Worm (Caenorhabditis elegans) whole organism, early embryonic: Measurements from ENCODE around the gene F12D9.2.
"Not testable (repeated sequence)": the region's sequence is repeated elsewhere in the genome, so short reads cannot be mapped to it uniquely, and the experiment has no call there.

Source experiments
- B0310.2 ChIP-seq: sonication (generic microtip); optimal IDR thresholded peaks from 2 replicates; lab custom pipeline; 2016; ENCODE audit warnings: mild to moderate bottlenecking, missing genetic modification characterization, missing compliant biosample characterization
- F13C5.2 ChIP-seq: sonication (generic microtip); optimal IDR thresholded peaks from 2 replicates; lab custom pipeline; 2017; ENCODE audit warnings: mild to moderate bottlenecking, missing genetic modification characterization, inconsistent platforms, missing compliant biosample characterization
- aly-1 ChIP-seq: sonication (generic microtip); optimal IDR thresholded peaks from 2 replicates; lab custom pipeline; 2016; ENCODE audit warnings: missing genetic modification characterization, missing compliant biosample characterization
- ama-1 ChIP-seq: fragments of 150-350 bp; optimal IDR thresholded peaks from 2 replicates; lab custom pipeline; 2014
- ceh-13 ChIP-seq: fragments of 200-800 bp; sonication (Bioruptor generic); optimal IDR thresholded peaks from 2 replicates; lab custom pipeline; 2018; ENCODE audit warnings: mild to moderate bottlenecking, missing genetic modification characterization, missing compliant biosample characterization
- ceh-36 ChIP-seq: sonication (generic microtip); optimal IDR thresholded peaks from 2 replicates; lab custom pipeline; 2016; ENCODE audit warnings: missing genetic modification characterization, inconsistent platforms, missing compliant biosample characterization
- ets-7 ChIP-seq: sonication (generic microtip); optimal IDR thresholded peaks from 2 replicates; lab custom pipeline; 2016; ENCODE audit warnings: missing genotype, missing genetic modification characterization, missing compliant biosample characterization
- flt-1 ChIP-seq: fragments of 200-800 bp; sonication (Bioruptor generic); IDR thresholded peaks from 2 replicates; pipeline ENCODE4 v1.3.6; 2022; ENCODE audit warnings: missing genetic modification characterization, missing compliant biosample characterization
- hmbx-1 ChIP-seq: sonication (generic microtip); optimal IDR thresholded peaks from 2 replicates; lab custom pipeline; 2016; ENCODE audit warnings: mild to moderate bottlenecking, missing genetic modification characterization, missing compliant biosample characterization
- hmg-4 ChIP-seq: fragments of 200-800 bp; sonication (Bioruptor generic); optimal IDR thresholded peaks from 2 replicates; lab custom pipeline; 2018; ENCODE audit warnings: mild to moderate bottlenecking, missing genetic modification characterization, missing compliant biosample characterization
- hnd-1 ChIP-seq: sonication (generic microtip); optimal IDR thresholded peaks from 2 replicates; lab custom pipeline; 2016; ENCODE audit warnings: missing genetic modification characterization, missing compliant biosample characterization
- pes-1 ChIP-seq: fragments of 200-800 bp; sonication (Bioruptor generic); IDR thresholded peaks from 2 replicates; pipeline ENCODE4 v1.3.6; 2022; ENCODE audit warnings: missing genetic modification reagents, missing genetic modification characterization, missing compliant biosample characterization
- sea-1 ChIP-seq: fragments of 200-800 bp; sonication (Bioruptor generic); conservative IDR thresholded peaks from 2 replicates; pipeline ENCODE4 v1.3.6; 2022; ENCODE audit warnings: missing genetic modification characterization, missing compliant biosample characterization
- tra-4 ChIP-seq: sonication (generic microtip); optimal IDR thresholded peaks from 2 replicates; lab custom pipeline; 2017; ENCODE audit warnings: missing genetic modification characterization, missing compliant biosample characterization

DNA sequence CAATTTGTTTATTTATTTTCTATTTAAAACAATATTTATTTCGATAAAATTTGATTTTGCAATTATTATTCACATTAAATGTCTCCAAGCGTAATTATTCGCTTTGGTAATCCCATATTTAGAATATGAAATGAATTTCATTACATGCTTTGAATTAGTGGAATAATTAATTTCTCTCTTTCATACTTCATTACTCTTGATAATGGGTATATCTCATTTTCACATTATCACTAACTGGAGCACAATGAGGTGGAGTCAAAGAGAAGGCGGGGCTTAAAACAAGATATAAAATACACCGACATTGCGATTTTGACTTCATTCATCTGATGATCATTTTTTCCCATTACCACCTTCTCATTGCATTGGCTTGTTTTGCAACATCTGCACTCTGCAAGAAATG is 36.3 kb downstream of the F12D9.2 start, which contains the start of gene K01A12.4:
- not testable (repeated sequence) for TF ChIP-seq sea-1 (GFP tag; lab: Robert Waterston, UW); F13C5.2; ama-1 (lab: Kevin White, UChicago); ets-7; hmbx-1; aly-1 (tag; lab: Kevin White, UChicago); B0310.2 (tag; lab: Kevin White, UChicago); flt-1 (GFP tag; lab: Robert Waterston, UW); pes-1 (GFP tag; lab: Robert Waterston, UW); ceh-36 (tag; lab: Kevin White, UChicago); tra-4 (tag; lab: Kevin White, UChicago); hnd-1 (tag; lab: Kevin White, UChicago); ceh-13 (GFP tag; lab: Kevin White, UChicago); hmg-4 (GFP tag; lab: Kevin White, UChicago)
